Fruit fly (Drosophila melanogaster): ENCODE results near the gene CG11226.

DNA sequence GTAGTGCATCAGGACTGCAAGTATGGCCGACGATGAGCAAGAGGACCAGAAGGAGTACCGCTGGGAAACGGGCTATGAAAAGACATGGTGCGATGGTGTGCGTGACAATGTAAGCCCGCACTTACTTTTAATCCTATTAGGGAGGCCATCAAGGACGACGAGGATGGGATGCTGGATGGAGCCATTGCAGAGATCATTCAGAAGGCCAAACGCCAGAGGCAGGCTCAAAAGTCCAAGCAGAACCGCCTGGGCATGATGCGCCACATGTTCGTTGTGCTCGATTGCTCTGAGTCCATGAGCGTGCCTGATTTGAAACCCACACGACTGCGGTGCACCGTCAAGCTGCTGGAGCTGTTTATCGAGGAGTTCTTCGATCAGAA lies 42.5 kb downstream of the CG11226 start:
- no peak for TF ChIP-seq h (optimal IDR thresholded peaks at IDR 0.05)
- no peak for TF ChIP-seq psq (optimal IDR thresholded peaks at IDR 0.05)
- TF ChIP-seq ttk (optimal IDR thresholded peaks at IDR 0.05) = no peak
- no peak for TF ChIP-seq insv (optimal IDR thresholded peaks at IDR 0.05)
